Fruit fly (Drosophila melanogaster) whole organism, prepupa: Measurements from ENCODE around the gene CG32712.
A peak's percentile ranks its signal among the peaks of the same experiment; 100 is the strongest.

Experiments
- Blimp-1 ChIP-seq: fragments of 200-800 bp; sonication (Bioruptor generic); optimal IDR thresholded peaks from 3 replicates; lab custom pipeline; 2017; ENCODE audit warnings: missing biosample characterization, missing genetic modification characterization, mild to moderate bottlenecking, moderate library complexity, missing genetic modification reagents
- CG10631 ChIP-seq: fragments of 200-800 bp; sonication (Bioruptor generic); optimal IDR thresholded peaks from 2 replicates; lab custom pipeline; 2016; ENCODE audit warnings: missing biosample characterization, missing genetic modification characterization
- CG11294 ChIP-seq: fragments of 200-800 bp; sonication (Bioruptor generic); IDR thresholded peaks from 2 replicates; pipeline ENCODE4 v1.3.6; 2022; ENCODE audit warnings: missing biosample characterization, missing genetic modification characterization
- CG11762 ChIP-seq: fragments of 200-800 bp; sonication (Bioruptor generic); optimal IDR thresholded peaks from 3 replicates; lab custom pipeline; 2016; ENCODE audit warnings: missing biosample characterization, missing genetic modification characterization; ENCODE audit not compliant: insufficient read depth
- CG15336 ChIP-seq: fragments of 200-800 bp; sonication (Bioruptor generic); IDR thresholded peaks from 2 replicates; pipeline ENCODE4 v1.3.6; 2022; ENCODE audit warnings: missing biosample characterization, missing genetic modification characterization
- CG16779 ChIP-seq: fragments of 200-800 bp; sonication (Bioruptor generic); optimal IDR thresholded peaks from 3 replicates; lab custom pipeline; 2017; ENCODE audit warnings: missing biosample characterization, mild to moderate bottlenecking, missing genetic modification characterization
- CG32006 ChIP-seq: fragments of 200-800 bp; sonication (Bioruptor generic); optimal IDR thresholded peaks from 3 replicates; lab custom pipeline; 2017; ENCODE audit warnings: missing biosample characterization, mild to moderate bottlenecking, missing genetic modification characterization
- CG3919 ChIP-seq: fragments of 200-800 bp; sonication (Bioruptor generic); optimal IDR thresholded peaks from 3 replicates; lab custom pipeline; 2016; ENCODE audit warnings: missing biosample characterization, missing genetic modification characterization
- CG4318 ChIP-seq: fragments of 200-800 bp; sonication (Bioruptor generic); optimal IDR thresholded peaks from 3 replicates; lab custom pipeline; 2017; ENCODE audit warnings: missing biosample characterization, mild to moderate bottlenecking, missing genetic modification characterization
- CG6163 ChIP-seq: fragments of 200-800 bp; sonication (Bioruptor generic); IDR thresholded peaks from 3 replicates; pipeline ENCODE4 v1.3.6; 2022; ENCODE audit warnings: missing biosample characterization, missing genetic modification characterization
- CG6792 ChIP-seq: fragments of 200-800 bp; sonication (Bioruptor generic); optimal IDR thresholded peaks from 3 replicates; lab custom pipeline; 2016; ENCODE audit warnings: missing biosample characterization, missing genetic modification characterization
- CG8119 ChIP-seq: fragments of 200-800 bp; sonication (Bioruptor generic); IDR thresholded peaks from 3 replicates; pipeline ENCODE4 v1.3.6; 2022; ENCODE audit warnings: missing biosample characterization, missing genetic modification characterization
- CG8319 ChIP-seq: fragments of 200-800 bp; sonication (Bioruptor generic); optimal IDR thresholded peaks from 3 replicates; lab custom pipeline; 2016; ENCODE audit warnings: missing biosample characterization, missing genetic modification characterization
- CG8632 ChIP-seq: fragments of 200-800 bp; sonication (Bioruptor generic); optimal IDR thresholded peaks from 3 replicates; lab custom pipeline; 2016; ENCODE audit warnings: missing biosample characterization, missing genetic modification characterization
- CG9139 ChIP-seq: fragments of 200-800 bp; sonication (Bioruptor generic); optimal IDR thresholded peaks from 3 replicates; lab custom pipeline; 2017; ENCODE audit warnings: missing biosample characterization, mild to moderate bottlenecking, missing genetic modification characterization
- Eip75B ChIP-seq: fragments of 200-800 bp; sonication (Bioruptor generic); optimal IDR thresholded peaks from 3 replicates; lab custom pipeline; 2016; ENCODE audit warnings: missing biosample characterization, missing genetic modification characterization
- Eip78C ChIP-seq: fragments of 200-800 bp; sonication (Bioruptor generic); peaks from one replicate; lab custom pipeline; 2016; ENCODE audit warnings: missing biosample characterization, missing genetic modification characterization
- Eip93F ChIP-seq: fragments of 200-800 bp; sonication (Bioruptor generic); optimal IDR thresholded peaks from 2 replicates; lab custom pipeline; 2016; ENCODE audit warnings: missing biosample characterization, mild to moderate bottlenecking, missing genetic modification characterization
- Ets21C ChIP-seq: fragments of 200-800 bp; sonication (Bioruptor generic); optimal IDR thresholded peaks from 3 replicates; lab custom pipeline; 2016; ENCODE audit warnings: missing biosample characterization, missing genetic modification characterization
- Ets96B ChIP-seq: fragments of 200-800 bp; optimal IDR thresholded peaks from 2 replicates; lab custom pipeline; 2019; ENCODE audit warnings: missing biosample characterization, mild to moderate bottlenecking, missing genetic modification characterization, moderate library complexity
- Gug ChIP-seq: fragments of 200-800 bp; sonication (Bioruptor generic); IDR thresholded peaks from 2 replicates; pipeline ENCODE4 v1.3.6; 2022; ENCODE audit warnings: missing biosample characterization, missing genetic modification characterization
- Hr38 ChIP-seq: sonication (Bioruptor generic); optimal IDR thresholded peaks from 2 replicates; lab custom pipeline; 2016; ENCODE audit warnings: missing biosample characterization, missing genetic modification characterization
- Hr39 ChIP-seq: fragments of 200-800 bp; sonication (Bioruptor generic); optimal IDR thresholded peaks from 2 replicates; lab custom pipeline; 2016; ENCODE audit warnings: missing biosample characterization, missing genetic modification characterization
- Hr4 ChIP-seq: fragments of 200-800 bp; sonication (Bioruptor generic); optimal IDR thresholded peaks from 3 replicates; lab custom pipeline; 2016; ENCODE audit warnings: missing biosample characterization, missing genetic modification characterization
- Lpt ChIP-seq: fragments of 200-800 bp; sonication (Bioruptor generic); optimal IDR thresholded peaks from 3 replicates; lab custom pipeline; 2016; ENCODE audit warnings: missing biosample characterization, missing genetic modification characterization
- Met ChIP-seq: fragments of 200-800 bp; sonication (Bioruptor generic); optimal IDR thresholded peaks from 3 replicates; lab custom pipeline; 2016; ENCODE audit warnings: missing biosample characterization, missing genetic modification characterization
- Sox14 ChIP-seq: fragments of 200-800 bp; sonication (Bioruptor generic); optimal IDR thresholded peaks from 3 replicates; lab custom pipeline; 2016; ENCODE audit warnings: missing biosample characterization, missing genetic modification characterization
- achi ChIP-seq: fragments of 200-800 bp; sonication (Bioruptor generic); optimal IDR thresholded peaks from 3 replicates; lab custom pipeline; 2016; ENCODE audit warnings: missing biosample characterization, missing genetic modification characterization
- acj6 ChIP-seq: fragments of 200-800 bp; sonication (Bioruptor generic); optimal IDR thresholded peaks from 3 replicates; lab custom pipeline; 2016; ENCODE audit warnings: missing biosample characterization, missing genetic modification characterization
- cyc ChIP-seq: fragments of 200-800 bp; sonication (Bioruptor generic); optimal IDR thresholded peaks from 3 replicates; lab custom pipeline; 2016; ENCODE audit warnings: missing biosample characterization, missing genetic modification characterization
- dac ChIP-seq: fragments of 200-800 bp; sonication (Bioruptor generic); optimal IDR thresholded peaks from 2 replicates; lab custom pipeline; 2017; ENCODE audit warnings: missing biosample characterization, mild to moderate bottlenecking, missing genetic modification characterization
- dsx ChIP-seq: fragments of 200-800 bp; optimal IDR thresholded peaks from 3 replicates; lab custom pipeline; 2019; ENCODE audit warnings: missing biosample characterization, mild to moderate bottlenecking, missing genetic modification characterization, moderate library complexity; ENCODE audit not compliant: poor library complexity, severe bottlenecking
- eg ChIP-seq: fragments of 200-800 bp; sonication (Bioruptor generic); IDR thresholded peaks from 3 replicates; pipeline ENCODE4 v1.3.6; 2022; ENCODE audit warnings: missing biosample characterization, missing genetic modification characterization
- esn ChIP-seq: fragments of 200-800 bp; sonication (Bioruptor generic); optimal IDR thresholded peaks from 2 replicates; lab custom pipeline; 2016; ENCODE audit warnings: missing biosample characterization, mild to moderate bottlenecking, missing genetic modification characterization, moderate library complexity
- fd85E ChIP-seq: fragments of 200-800 bp; sonication (Bioruptor generic); optimal IDR thresholded peaks from 3 replicates; lab custom pipeline; 2016; ENCODE audit warnings: missing biosample characterization, missing genetic modification characterization
- fkh ChIP-seq: fragments of 200-800 bp; sonication (Bioruptor generic); optimal IDR thresholded peaks from 3 replicates; lab custom pipeline; 2017; ENCODE audit warnings: missing biosample characterization, mild to moderate bottlenecking, missing genetic modification characterization, moderate library complexity
- net ChIP-seq: fragments of 200-800 bp; sonication (Bioruptor generic); optimal IDR thresholded peaks from 3 replicates; lab custom pipeline; 2016; ENCODE audit warnings: missing biosample characterization, missing genetic modification characterization
- salr ChIP-seq, 2 experiments: fragments of 200-800 bp; sonication (Bioruptor generic); optimal IDR thresholded peaks; 3 replicates each; lab custom pipeline; 2016 to 2018; ENCODE audit warnings: missing biosample characterization in 2 of 2, missing genetic modification characterization in 2 of 2, mild to moderate bottlenecking in 1 of 2
- spab ChIP-seq: fragments of 200-800 bp; sonication (Bioruptor generic); optimal IDR thresholded peaks from 2 replicates; lab custom pipeline; 2017; ENCODE audit warnings: missing biosample characterization, mild to moderate bottlenecking, missing genetic modification characterization, missing genetic modification reagents
- ss ChIP-seq, 2 experiments: fragments of 200-800 bp; sonication (Bioruptor generic); optimal IDR thresholded peaks; 2 replicates in 1 of 2; 3 replicates in 1 of 2; lab custom pipeline; 2017 to 2018; ENCODE audit warnings: mild to moderate bottlenecking in 2 of 2, missing biosample characterization in 2 of 2, missing genetic modification characterization in 2 of 2, moderate library complexity in 1 of 2
- topi ChIP-seq: fragments of 200-800 bp; sonication (Bioruptor generic); optimal IDR thresholded peaks from 3 replicates; lab custom pipeline; 2016; ENCODE audit warnings: missing biosample characterization, missing genetic modification characterization
- vri ChIP-seq: fragments of 200-800 bp; sonication (Bioruptor generic); optimal IDR thresholded peaks from 3 replicates; lab custom pipeline; 2016; ENCODE audit warnings: missing biosample characterization, mild to moderate bottlenecking, missing genetic modification characterization

Gene CG32712

dm6 chrX:8436656-8437284 is 3.2 kb upstream of the CG32712 start, which contains the start of gene CG1440 (continued):
- TF ChIP-seq CG8632 (GFP tag; lab: Kevin White, UChicago) (no peak), CG4318 (no peak), fkh (GFP tag; lab: Kevin White, UChicago) (no peak), CG16779 (tag; lab: Kevin White, UChicago) (no peak), CG11762 (GFP tag; lab: Kevin White, UChicago) (no peak), CG32006 (GFP tag; lab: Kevin White, UChicago) (no peak), CG3919 (no peak), Hr39 (no peak), Met (GFP tag; lab: Kevin White, UChicago) (no peak), net (no peak), Eip75B (GFP tag; lab: Kevin White, UChicago) (no peak), cyc (GFP tag; lab: Kevin White, UChicago) (no peak), CG8319 (GFP tag; lab: Kevin White, UChicago) (no peak), topi (GFP tag; lab: Kevin White, UChicago) (no peak), ss (GFP tag; optimal IDR thresholded peaks at IDR 0.05; lab: Kevin White, UChicago) (no peak)

- TF ChIP-seq Eip75B (GFP tag; lab: Kevin White, UChicago) (no peak), achi (GFP tag; lab: Kevin White, UChicago) (peak; percentile 35)
Observed at dm6 chrX:8422643-8423042, 11.0 kb downstream of the CG32712 start.

DNA sequence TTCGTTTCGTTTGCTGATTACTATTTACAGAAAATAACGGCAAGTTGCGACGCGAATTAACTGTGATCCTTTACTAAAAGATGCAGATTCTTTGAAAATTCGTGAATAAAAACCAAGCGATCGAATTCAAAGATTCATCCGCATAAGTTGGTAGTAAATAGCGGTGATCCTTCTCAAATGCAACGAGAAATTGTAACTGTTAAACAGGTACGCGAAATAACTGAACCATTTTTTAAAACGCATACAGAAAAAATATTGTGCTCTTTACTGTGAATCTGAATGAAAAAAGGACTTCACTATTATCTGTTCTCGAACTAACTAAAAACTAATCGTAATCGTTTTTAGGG is 12.2 kb downstream of the CG32712 start:
- TF ChIP-seq CG16779 (tag; lab: Kevin White, UChicago) (no peak), Eip78C (no peak), topi (GFP tag; lab: Kevin White, UChicago) (no peak), Blimp-1 (GFP tag; lab: Kevin White, UChicago) (no peak)

DNA sequence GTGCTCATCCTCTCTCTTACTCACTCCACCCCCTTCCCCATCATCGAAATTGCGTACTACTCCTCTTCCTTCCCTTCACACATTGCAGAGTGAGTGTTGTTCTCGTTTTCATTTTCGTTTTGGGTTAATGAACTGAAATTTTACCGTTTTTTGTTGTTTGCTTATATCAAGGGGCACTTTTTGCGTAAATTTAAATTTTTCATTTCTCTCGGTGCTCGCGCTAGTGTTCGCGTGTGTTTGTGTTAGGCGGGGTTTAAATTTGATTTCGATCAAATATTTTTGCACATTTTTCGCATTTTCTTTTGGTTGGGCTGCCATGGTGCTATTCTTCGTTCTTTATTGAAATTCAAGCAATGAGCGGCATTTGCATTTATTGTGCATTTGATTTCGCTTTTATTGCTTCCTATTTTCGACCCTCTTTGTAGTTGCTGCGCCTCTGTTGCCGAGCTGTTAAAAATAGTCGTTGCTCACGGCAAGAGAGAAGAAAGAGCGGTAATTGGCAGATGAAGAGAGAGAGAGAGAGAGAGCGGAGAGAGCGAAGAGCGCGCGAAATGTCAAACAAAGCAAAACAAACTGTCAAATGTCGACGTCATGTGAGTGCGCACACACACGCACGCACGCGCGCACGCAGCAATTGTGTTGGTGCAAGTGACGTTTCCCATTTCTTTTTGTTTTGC is 12.7 kb downstream of the CG32712 start:
- TF ChIP-seq CG11294 (peak; percentile 8; the same call in 1 of the 2 replicates), Ets96B (tag; lab: Kevin White, UChicago) (peak; percentile 60), salr (GFP tag; optimal IDR thresholded peaks at IDR 0.05; lab: Kevin White, UChicago) (no peak), net (peak; percentile 61), Lpt (peak; percentile 50), Hr38 (GFP tag; lab: Kevin White, UChicago) (no peak), Gug (GFP tag; lab: Robert Waterston, UW) (no peak; the same call in 1 of the 2 replicates), dsx (no peak), CG10631 (no peak), CG11762 (GFP tag; lab: Kevin White, UChicago) (no peak), cyc (GFP tag; lab: Kevin White, UChicago) (peak; percentile 41), Eip78C (peak; percentile 82), Blimp-1 (GFP tag; lab: Kevin White, UChicago) (peak; percentile 82), ss (GFP tag; optimal IDR thresholded peaks at IDR 0.05; lab: Kevin White, UChicago) (peak; percentile 83 to 93), Eip93F (GFP tag; lab: Kevin White, UChicago) (peak; percentile 25), CG3919 (no peak), acj6 (GFP tag; lab: Kevin White, UChicago) (no peak), CG8119 (GFP tag; lab: Robert Waterston, UW) (peak; percentile 82), CG15336 (peak; percentile 83), vri (peak; percentile 52), CG32006 (GFP tag; lab: Kevin White, UChicago) (no peak), fd85E (GFP tag; lab: Kevin White, UChicago) (peak; percentile 50), Hr4 (GFP tag; lab: Kevin White, UChicago) (no peak), CG9139 (GFP tag; lab: Kevin White, UChicago) (peak; percentile 76), esn (peak; percentile 63), CG16779 (tag; lab: Kevin White, UChicago) (peak; percentile 67), CG6792 (GFP tag; lab: Kevin White, UChicago) (no peak), CG6163 (GFP tag; lab: Robert Waterston, UW) (peak; percentile 90; the same call in 2 of the 3 replicates), dac (GFP tag; lab: Kevin White, UChicago) (no peak), spab (no peak), Ets21C (GFP tag; lab: Kevin White, UChicago) (peak; percentile 34), Sox14 (peak; percentile 67), eg (peak; percentile 84; the same call in 2 of the 3 replicates)
